Worm (Caenorhabditis elegans) whole organism, young adult: ENCODE measurements around the gene lst-6.

Source experiments
- F10E7.11 ChIP-seq: sonication (generic microtip); optimal IDR thresholded peaks from 2 replicates; lab custom pipeline; 2017; ENCODE audit warnings: mild to moderate bottlenecking, missing genetic modification characterization, moderate library complexity, missing compliant biosample characterization
- madf-8 ChIP-seq: fragments of 200-800 bp; sonication (Bioruptor generic); conservative IDR thresholded peaks from 2 replicates; pipeline ENCODE4 v1.3.6; 2022; ENCODE audit warnings: missing genetic modification reagents, missing genetic modification characterization, missing compliant biosample characterization
- nhr-179 ChIP-seq: sonication (generic microtip); optimal IDR thresholded peaks from 2 replicates; lab custom pipeline; 2016; ENCODE audit warnings: mild to moderate bottlenecking, missing genetic modification characterization, missing compliant biosample characterization
- nhr-27 ChIP-seq: fragments of 200-800 bp; sonication (Bioruptor generic); optimal IDR thresholded peaks from 2 replicates; lab custom pipeline; 2018; ENCODE audit warnings: mild to moderate bottlenecking, missing genetic modification characterization, moderate library complexity, missing compliant biosample characterization
- nhr-90 ChIP-seq: sonication (generic microtip); optimal IDR thresholded peaks from 2 replicates; lab custom pipeline; 2016; ENCODE audit warnings: missing genotype, mild to moderate bottlenecking, missing genetic modification characterization, missing compliant biosample characterization
- rpc-1 ChIP-seq, 2 experiments: fragments of 150-350 bp in 1 of 2; sonication (generic microtip) in 1 of 2; optimal IDR thresholded peaks; 2 replicates each; lab custom pipeline; 2014 to 2018; ENCODE audit warnings: missing biosample characterization in 1 of 2, missing genetic modification characterization in 1 of 2, missing genetic modification reagents in 1 of 2, missing genotype in 1 of 2
- sea-2 ChIP-seq: fragments of 200-800 bp; sonication (Bioruptor generic); IDR thresholded peaks from 2 replicates; pipeline ENCODE4 v1.3.6; 2022; ENCODE audit warnings: missing genetic modification characterization, missing compliant biosample characterization
- snpc-4 ChIP-seq, 5 experiments: fragments of 150-350 bp in 1 of 5; sonication (generic microtip) in 4 of 5; optimal IDR thresholded peaks; 2 replicates each; lab custom pipeline; 2014 to 2018; ENCODE audit warnings: missing genetic modification characterization in 5 of 5, missing biosample characterization in 3 of 5, antibody characterized with exemption in 2 of 5, mild to moderate bottlenecking in 2 of 5, missing compliant biosample characterization in 2 of 5, missing genotype in 2 of 5, moderate library complexity in 2 of 5, missing genetic modification reagents in 1 of 5

DNA sequence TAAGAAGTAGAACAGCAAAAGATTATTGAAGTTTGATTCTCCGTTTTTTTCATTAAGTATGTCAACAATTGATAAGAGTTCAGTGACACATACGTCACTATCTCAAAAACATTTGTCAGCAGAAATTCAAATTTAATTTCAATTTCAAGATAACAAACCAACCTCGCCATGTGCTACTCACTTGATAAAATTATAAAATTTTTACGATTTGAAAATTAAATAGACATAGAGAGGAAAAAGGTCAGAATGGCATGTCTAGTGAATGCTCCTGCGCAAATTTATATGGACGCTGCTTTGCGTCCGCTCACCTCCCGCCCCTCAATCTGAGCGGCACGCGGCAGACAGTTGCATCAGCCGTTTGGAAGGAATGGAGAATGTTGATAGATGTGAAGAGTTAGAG lies 37.9 kb upstream of the lst-6 start:
- no peak for TF ChIP-seq F10E7.11
- TF ChIP-seq nhr-90, result peak; percentile 57
- no peak for TF ChIP-seq rpc-1 (optimal IDR thresholded peaks at IDR 0.05; lab: Kevin White, UChicago)
- no peak for TF ChIP-seq rpc-1 (tag; optimal IDR thresholded peaks at IDR 0.05; lab: Kevin White, UChicago)
- TF ChIP-seq nhr-27, result no peak
- TF ChIP-seq madf-8, result no peak
- no peak for TF ChIP-seq snpc-4 (GFP tag; optimal IDR thresholded peaks at IDR 0.05; lab: Kevin White, UChicago)
- peak in 2 of 4 experiments; percentile 10 to 13 for TF ChIP-seq snpc-4 (tag; optimal IDR thresholded peaks at IDR 0.05; lab: Kevin White, UChicago)
- TF ChIP-seq sea-2 (GFP tag; lab: Robert Waterston, UW), result no peak
- no peak for TF ChIP-seq nhr-179 (tag; lab: Kevin White, UChicago)
